Worm (Caenorhabditis elegans) whole organism, L4 larva: Measurements from ENCODE around the gene Y37E11B.6.

Experiments used
- ceh-28 ChIP-seq: fragments of 150-350 bp; optimal IDR thresholded peaks from 2 replicates; lab custom pipeline; 2014; ENCODE audit warnings: missing biosample characterization, missing genetic modification reagents, missing genetic modification characterization
- lsy-2 ChIP-seq, 2 experiments: fragments of 150-350 bp in 1 of 2; sonication (generic microtip) in 1 of 2; optimal IDR thresholded peaks; 2 replicates each; lab custom pipeline; 2014 to 2017; ENCODE audit warnings: missing biosample characterization in 2 of 2, missing genetic modification characterization in 2 of 2
- nhr-237 ChIP-seq: sonication (generic microtip); optimal IDR thresholded peaks from 2 replicates; lab custom pipeline; 2017; ENCODE audit warnings: missing biosample characterization, missing genetic modification characterization
- zfp-3 ChIP-seq: fragments of 200-800 bp; sonication (Bioruptor generic); conservative IDR thresholded peaks from 2 replicates; pipeline ENCODE4 v1.3.6; 2022; ENCODE audit warnings: missing genetic modification reagents, missing genetic modification characterization, missing compliant biosample characterization

DNA sequence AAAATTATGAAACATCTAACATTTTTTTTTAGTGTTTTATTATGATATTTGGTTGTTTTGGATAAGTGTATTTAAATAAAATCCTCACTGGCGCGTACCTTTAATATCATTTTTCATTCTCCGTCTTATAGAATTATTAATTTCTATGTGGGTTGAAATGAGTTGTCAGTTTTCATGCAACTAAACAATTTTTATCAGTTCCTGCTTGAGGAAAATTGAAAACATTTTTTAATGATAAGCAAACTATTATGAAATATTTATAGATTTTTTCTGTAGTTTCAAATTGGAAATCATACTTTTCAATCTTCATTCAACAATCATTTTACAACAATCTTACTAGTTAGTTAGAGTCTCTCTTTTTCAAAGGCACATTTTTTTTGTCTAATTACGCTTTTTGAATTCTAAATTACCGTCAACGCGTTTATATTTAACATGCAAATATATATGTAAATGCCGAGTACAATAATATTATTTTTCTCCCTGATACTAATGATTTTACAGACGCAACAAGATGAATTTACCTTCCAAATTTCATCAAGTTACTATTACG lies 7.3 kb upstream of the Y37E11B.6 start, which contains the start of the genes Y37E11B.10 and kgb-2:
- no peak for TF ChIP-seq nhr-237 (tag; lab: Kevin White, UChicago)
- TF ChIP-seq ceh-28 (tag; lab: Kevin White, UChicago) = no peak
- no peak for TF ChIP-seq lsy-2 (tag; optimal IDR thresholded peaks at IDR 0.05; lab: Kevin White, UChicago)
- TF ChIP-seq zfp-3 (GFP tag; lab: Robert Waterston, UW) = no peak
